Worm (Caenorhabditis elegans) whole organism, L4 larva: Measurements from ENCODE around the gene F20A1.6.

Experiments used
- F37D6.2 ChIP-seq: sonication (generic microtip); optimal IDR thresholded peaks from 2 replicates; lab custom pipeline; 2016; ENCODE audit warnings: mild to moderate bottlenecking, missing genetic modification characterization, missing compliant biosample characterization
- F44E2.7 ChIP-seq: fragments of 200-800 bp; sonication (Bioruptor generic); IDR thresholded peaks from 2 replicates; pipeline ENCODE4 v2.1.2; 2022; ENCODE audit warnings: missing genetic modification characterization, missing compliant biosample characterization
- R02D3.7 ChIP-seq: fragments of 150-350 bp; sonication (generic microtip); optimal IDR thresholded peaks from 3 replicates; lab custom pipeline; 2014; ENCODE audit warnings: missing biosample characterization, missing genetic modification characterization
- Y105C5A.15 ChIP-seq: fragments of 200-800 bp; sonication (Bioruptor generic); IDR thresholded peaks from 2 replicates; pipeline ENCODE4 v1.3.6; 2022; ENCODE audit warnings: missing genetic modification characterization, missing compliant biosample characterization
- Y75B8A.6 ChIP-seq: fragments of 200-800 bp; sonication (Bioruptor generic); IDR thresholded peaks from 2 replicates; pipeline ENCODE4 v1.3.6; 2022; ENCODE audit warnings: missing genetic modification reagents, missing genetic modification characterization, missing compliant biosample characterization
- arid-1 ChIP-seq: fragments of 200-800 bp; sonication (Bioruptor generic); conservative IDR thresholded peaks from 2 replicates; pipeline ENCODE4 v1.3.6; 2022; ENCODE audit warnings: missing genetic modification reagents, missing genetic modification characterization, missing compliant biosample characterization
- ceh-20 ChIP-seq: fragments of 200-800 bp; sonication (Bioruptor generic); IDR thresholded peaks from 2 replicates; pipeline ENCODE4 v1.3.6; 2022; ENCODE audit warnings: missing genetic modification reagents, missing genetic modification characterization, missing compliant biosample characterization
- ceh-62 ChIP-seq: sonication (generic microtip); optimal IDR thresholded peaks from 2 replicates; lab custom pipeline; 2017; ENCODE audit warnings: missing biosample characterization, missing genetic modification characterization
- ctbp-1 ChIP-seq: fragments of 200-800 bp; sonication (Bioruptor generic); IDR thresholded peaks from 2 replicates; pipeline ENCODE4 v1.3.6; 2022; ENCODE audit warnings: missing genetic modification reagents, missing genetic modification characterization, missing compliant biosample characterization
- daf-12 ChIP-seq: fragments of 150-350 bp; optimal IDR thresholded peaks from 2 replicates; lab custom pipeline; 2014; ENCODE audit warnings: missing biosample characterization, missing genetic modification reagents, missing genetic modification characterization
- daf-16 ChIP-seq, 3 experiments: sonication (generic microtip); optimal IDR thresholded peaks; 2 replicates each; lab custom pipeline; 2016 to 2017; ENCODE audit warnings: missing genetic modification characterization in 3 of 3, missing genetic modification reagents in 3 of 3, mild to moderate bottlenecking in 2 of 3, missing compliant biosample characterization in 2 of 3, missing biosample characterization in 1 of 3, moderate library complexity in 1 of 3
- dmd-6 ChIP-seq: fragments of 200-800 bp; sonication (Bioruptor generic); IDR thresholded peaks from 2 replicates; pipeline ENCODE4 v1.3.6; 2022; ENCODE audit warnings: missing genetic modification reagents, missing genetic modification characterization, missing compliant biosample characterization
- dmd-8 ChIP-seq: fragments of 200-800 bp; sonication (Bioruptor generic); IDR thresholded peaks from 2 replicates; pipeline ENCODE4 v1.3.6; 2022; ENCODE audit warnings: missing genetic modification characterization, missing compliant biosample characterization
- dmd-9 ChIP-seq: fragments of 200-800 bp; sonication (Bioruptor generic); IDR thresholded peaks from 2 replicates; pipeline ENCODE4 v1.3.6; 2022; ENCODE audit warnings: missing genetic modification reagents, missing genetic modification characterization, missing compliant biosample characterization
- dpl-1 ChIP-seq: fragments of 150-350 bp; optimal IDR thresholded peaks from 2 replicates; lab custom pipeline; 2014; ENCODE audit warnings: missing biosample characterization, missing genetic modification reagents, missing genetic modification characterization
- duxl-1 ChIP-seq: sonication (generic microtip); optimal IDR thresholded peaks from 2 replicates; lab custom pipeline; 2016; ENCODE audit warnings: mild to moderate bottlenecking, missing genetic modification characterization, moderate library complexity, missing compliant biosample characterization; ENCODE audit not compliant: poor library complexity
- dve-1 ChIP-seq: sonication (generic microtip); optimal IDR thresholded peaks from 2 replicates; lab custom pipeline; 2017; ENCODE audit warnings: antibody characterized with exemption, mild to moderate bottlenecking, missing genetic modification characterization, missing compliant biosample characterization; ENCODE audit not compliant: insufficient read depth
- fkh-10 ChIP-seq: fragments of 150-350 bp; optimal IDR thresholded peaks from 2 replicates; lab custom pipeline; 2014; ENCODE audit warnings: missing biosample characterization, missing genetic modification reagents, missing genetic modification characterization
- hlh-11 ChIP-seq: fragments of 200-800 bp; sonication (Bioruptor generic); optimal IDR thresholded peaks from 2 replicates; lab custom pipeline; 2018; ENCODE audit warnings: mild to moderate bottlenecking, missing genetic modification characterization, missing compliant biosample characterization
- lin-29 ChIP-seq: fragments of 200-800 bp; sonication (Bioruptor generic); IDR thresholded peaks from 2 replicates; pipeline ENCODE4 v1.3.6; 2022; ENCODE audit warnings: missing genetic modification reagents, missing genetic modification characterization, missing compliant biosample characterization
- lin-38 ChIP-seq: fragments of 200-800 bp; sonication (Bioruptor generic); IDR thresholded peaks from 2 replicates; pipeline ENCODE4 v1.3.6; 2022; ENCODE audit warnings: missing genetic modification reagents, missing genetic modification characterization, missing compliant biosample characterization
- lsy-2 ChIP-seq, 2 experiments: fragments of 150-350 bp in 1 of 2; sonication (generic microtip) in 1 of 2; optimal IDR thresholded peaks; 2 replicates each; lab custom pipeline; 2014 to 2017; ENCODE audit warnings: missing biosample characterization in 2 of 2, missing genetic modification characterization in 2 of 2
- madf-9 ChIP-seq: fragments of 200-800 bp; sonication (Bioruptor generic); conservative IDR thresholded peaks from 2 replicates; pipeline ENCODE4 v1.3.6; 2022; ENCODE audit warnings: missing genetic modification reagents, missing genetic modification characterization, missing compliant biosample characterization
- mdl-1 ChIP-seq, 2 experiments: fragments of 150-350 bp in 1 of 2; sonication (generic microtip) in 1 of 2; optimal IDR thresholded peaks; 2 replicates each; lab custom pipeline; 2014 to 2017; ENCODE audit warnings: missing biosample characterization in 2 of 2, missing genetic modification characterization in 2 of 2
- mep-1 ChIP-seq: fragments of 150-350 bp; sonication (generic microtip); optimal IDR thresholded peaks from 3 replicates; lab custom pipeline; 2014; ENCODE audit warnings: missing biosample characterization, missing genetic modification characterization
- mes-2 ChIP-seq: sonication (generic microtip); optimal IDR thresholded peaks from 2 replicates; lab custom pipeline; 2016; ENCODE audit warnings: missing genotype, mild to moderate bottlenecking, missing genetic modification characterization, missing compliant biosample characterization; ENCODE audit not compliant: poor library complexity, severe bottlenecking
- nhr-237 ChIP-seq: sonication (generic microtip); optimal IDR thresholded peaks from 2 replicates; lab custom pipeline; 2017; ENCODE audit warnings: missing biosample characterization, missing genetic modification characterization
- nhr-28 ChIP-seq: fragments of 150-350 bp; optimal IDR thresholded peaks from 2 replicates; lab custom pipeline; 2014; ENCODE audit warnings: missing biosample characterization, missing genetic modification characterization
- nhr-6 ChIP-seq: fragments of 150-350 bp; optimal IDR thresholded peaks from 2 replicates; lab custom pipeline; 2014; ENCODE audit warnings: missing biosample characterization, missing genetic modification characterization
- nhr-76 ChIP-seq: fragments of 150-350 bp; optimal IDR thresholded peaks from 2 replicates; lab custom pipeline; 2014; ENCODE audit warnings: missing biosample characterization, missing genetic modification characterization
- pha-4 ChIP-seq, 2 experiments: fragments of 150-350 bp in 1 of 2; fragments of 200-800 bp in 1 of 2; sonication (Bioruptor generic) in 1 of 2; IDR thresholded peaks in 1 of 2; optimal IDR thresholded peaks in 1 of 2; 2 replicates each; pipeline versions ENCODE4 v1.3.6 to Lab custom; 2014 to 2022; ENCODE audit warnings: missing genetic modification characterization in 2 of 2, missing genetic modification reagents in 2 of 2, missing biosample characterization in 1 of 2, missing compliant biosample characterization in 1 of 2
- php-3 ChIP-seq: fragments of 200-800 bp; sonication (Bioruptor generic); IDR thresholded peaks from 2 replicates; pipeline ENCODE4 v1.3.6; 2022; ENCODE audit warnings: missing genetic modification reagents, missing genetic modification characterization, missing compliant biosample characterization
- sdz-12 ChIP-seq: fragments of 200-800 bp; sonication (Bioruptor generic); optimal IDR thresholded peaks from 2 replicates; lab custom pipeline; 2018; ENCODE audit warnings: mild to moderate bottlenecking, missing genetic modification characterization, missing compliant biosample characterization
- snpc-1.2 ChIP-seq: fragments of 200-800 bp; sonication (Bioruptor generic); IDR thresholded peaks from 2 replicates; pipeline ENCODE4 v1.3.6; 2022; ENCODE audit warnings: missing genetic modification reagents, missing genetic modification characterization, missing compliant biosample characterization
- spr-3 ChIP-seq: fragments of 200-800 bp; sonication (Bioruptor generic); optimal IDR thresholded peaks from 2 replicates; lab custom pipeline; 2018; ENCODE audit warnings: mild to moderate bottlenecking, missing genetic modification characterization, missing compliant biosample characterization
- tra-1 ChIP-seq: fragments of 200-800 bp; sonication (Bioruptor generic); IDR thresholded peaks from 2 replicates; pipeline ENCODE4 v1.3.6; 2022; ENCODE audit warnings: missing genetic modification reagents, missing genetic modification characterization, missing compliant biosample characterization
- unc-130 ChIP-seq: sonication (generic microtip); optimal IDR thresholded peaks from 2 replicates; lab custom pipeline; 2016; ENCODE audit warnings: missing genetic modification reagents, missing genetic modification characterization, missing compliant biosample characterization
- unc-62 ChIP-seq, 3 experiments: fragments of 150-350 bp in 1 of 3; sonication (generic microtip); optimal IDR thresholded peaks in 2 of 3; peaks in 1 of 3; 1 replicate in 1 of 3; 2 replicates in 2 of 3; lab custom pipeline; 2014 to 2017; ENCODE audit warnings: missing biosample characterization in 3 of 3, missing genetic modification characterization in 3 of 3, missing genetic modification reagents in 3 of 3, missing genotype in 1 of 3
- zag-1 ChIP-seq: fragments of 150-350 bp; optimal IDR thresholded peaks from 2 replicates; lab custom pipeline; 2014; ENCODE audit warnings: missing biosample characterization, missing genetic modification characterization
- zip-11 ChIP-seq: fragments of 200-800 bp; sonication (Bioruptor generic); IDR thresholded peaks from 2 replicates; pipeline ENCODE4 v1.3.6; 2022; ENCODE audit warnings: missing genetic modification characterization, missing compliant biosample characterization

F20A1.6 gene

DNA sequence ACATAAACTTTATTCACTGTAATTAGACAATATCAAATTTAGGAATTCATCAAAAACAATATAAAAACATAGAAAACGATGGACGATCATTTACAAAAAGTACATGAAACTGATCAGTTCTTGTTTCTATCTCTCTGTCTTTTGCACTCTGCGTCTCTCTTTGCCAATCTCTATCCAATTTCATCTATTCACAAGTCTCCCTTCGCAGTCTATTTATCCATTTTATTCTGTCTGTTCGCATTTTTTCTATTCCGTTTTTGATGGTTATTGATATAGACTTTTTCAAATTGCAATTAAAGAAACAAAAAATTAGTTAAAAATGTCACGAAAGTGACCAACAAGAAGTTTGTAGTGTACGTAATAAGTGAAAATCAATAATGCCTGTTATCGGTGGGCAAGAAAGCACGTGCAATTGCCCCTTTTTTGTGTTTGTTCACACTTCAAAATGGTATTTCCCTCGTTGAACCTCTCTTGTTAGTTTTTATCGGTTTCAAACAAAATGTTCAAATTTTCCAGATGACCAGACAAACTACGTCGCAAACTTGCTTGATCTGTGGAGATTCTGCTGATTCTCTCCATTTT, 28.6 kb downstream of the F20A1.6 start, which contains the start of gene nhr-42 (continued):
- TF ChIP-seq dmd-6 (GFP tag; lab: Robert Waterston, UW): peak; percentile 54
- TF ChIP-seq mes-2 (tag; lab: Kevin White, UChicago): no peak
- TF ChIP-seq ceh-62 (tag; lab: Kevin White, UChicago): no peak
- TF ChIP-seq unc-130 (GFP tag; lab: Kevin White, UChicago): no peak
- TF ChIP-seq nhr-76 (tag; lab: Kevin White, UChicago): no peak
- peak in 1 of 2 experiments; percentile 20 for TF ChIP-seq lsy-2 (tag; optimal IDR thresholded peaks at IDR 0.05; lab: Kevin White, UChicago)
- TF ChIP-seq dve-1: peak; percentile 19
- TF ChIP-seq spr-3: no peak
- no peak for TF ChIP-seq Y105C5A.15 (GFP tag; lab: Robert Waterston, UW)
- peak in 1 of 2 experiments; percentile 83 for TF ChIP-seq mdl-1 (tag; optimal IDR thresholded peaks at IDR 0.05; lab: Kevin White, UChicago)

DNA sequence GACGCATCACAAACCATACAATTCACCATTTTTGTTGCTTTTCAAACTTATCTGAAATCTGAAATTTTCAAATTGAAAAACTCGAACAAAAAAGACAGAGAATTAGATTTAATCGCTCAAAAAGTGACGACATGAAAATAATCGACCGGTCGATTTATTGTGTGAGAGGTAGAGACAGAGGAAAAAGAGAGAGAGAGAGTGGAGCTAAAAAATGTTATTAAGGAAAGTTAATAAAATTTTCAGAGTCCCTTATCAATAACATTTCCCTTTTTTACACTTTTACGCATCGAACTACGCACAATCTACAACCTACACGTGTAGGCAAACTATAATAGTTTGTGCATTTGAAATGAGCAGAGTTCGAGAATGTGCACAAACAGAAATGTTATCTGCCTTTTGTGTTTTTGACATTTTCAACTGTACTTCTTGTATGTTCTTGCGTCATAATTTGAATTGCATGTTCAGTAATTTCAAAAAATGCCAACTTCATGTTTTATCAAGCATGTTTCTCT, 29.9 kb downstream of the F20A1.6 start, which contains the start of gene nhr-107:
TSS of gene nhr-107 (minus strand) at position 51 of the 512 bp plus-strand sequence.
- TF ChIP-seq fkh-10 (GFP tag; lab: Kevin White, UChicago): no peak
- no peak for TF ChIP-seq zag-1 (tag; lab: Kevin White, UChicago)
- no peak for TF ChIP-seq unc-62 (GFP tag; optimal IDR thresholded peaks at IDR 0.05 in 1 of 2; lab: Kevin White, UChicago)
- TF ChIP-seq unc-62 (tag; optimal IDR thresholded peaks at IDR 0.05; lab: Kevin White, UChicago): no peak
- TF ChIP-seq Y75B8A.6 (GFP tag; lab: Robert Waterston, UW): no peak
- TF ChIP-seq lin-29 (GFP tag; lab: Robert Waterston, UW): no peak
- no peak for TF ChIP-seq nhr-6 (tag; lab: Kevin White, UChicago)
- TF ChIP-seq lin-38 (GFP tag; lab: Robert Waterston, UW): no peak
- no peak for TF ChIP-seq arid-1
- no peak for TF ChIP-seq tra-1 (GFP tag; lab: Robert Waterston, UW)
- no peak for TF ChIP-seq F37D6.2
- no peak for TF ChIP-seq mes-2 (tag; lab: Kevin White, UChicago)
- no peak for TF ChIP-seq nhr-237 (tag; lab: Kevin White, UChicago)
- peak; percentile 18; the same call in 1 of the 2 replicates for TF ChIP-seq php-3 (GFP tag; lab: Robert Waterston, UW)
- no peak for TF ChIP-seq ceh-20 (GFP tag; lab: Robert Waterston, UW)
- TF ChIP-seq dmd-8 (GFP tag; lab: Robert Waterston, UW): no peak
- no peak for TF ChIP-seq R02D3.7 (tag; lab: Kevin White, UChicago)
- TF ChIP-seq daf-16 (GFP tag; optimal IDR thresholded peaks at IDR 0.05; lab: Kevin White, UChicago): no peak
- TF ChIP-seq daf-16 (tag; optimal IDR thresholded peaks at IDR 0.05; lab: Kevin White, UChicago): peak; percentile 78
- TF ChIP-seq lsy-2 (tag; optimal IDR thresholded peaks at IDR 0.05; lab: Kevin White, UChicago): peak in 1 of 2 experiments; percentile 19
- TF ChIP-seq hlh-11 (tag; lab: Kevin White, UChicago): no peak
- no peak for TF ChIP-seq zip-11 (GFP tag; lab: Robert Waterston, UW)
- TF ChIP-seq sdz-12 (GFP tag; lab: Kevin White, UChicago): no peak
- TF ChIP-seq dmd-9: no peak
- no peak for TF ChIP-seq ctbp-1
- TF ChIP-seq dpl-1 (GFP tag; lab: Kevin White, UChicago): no peak
- peak; percentile 24 for TF ChIP-seq dve-1
- no peak for TF ChIP-seq F44E2.7 (GFP tag; lab: Robert Waterston, UW)
- TF ChIP-seq mep-1 (tag; lab: Kevin White, UChicago): no peak
- TF ChIP-seq daf-12 (tag; lab: Kevin White, UChicago): no peak
- no peak for TF ChIP-seq madf-9 (GFP tag; lab: Robert Waterston, UW)
- TF ChIP-seq duxl-1: no peak
- TF ChIP-seq nhr-28 (tag; lab: Kevin White, UChicago): peak; percentile 96
- TF ChIP-seq snpc-1.2 (GFP tag; lab: Robert Waterston, UW): no peak
- no peak for TF ChIP-seq pha-4 (GFP tag; IDR thresholded peaks at IDR 0.05; lab: Robert Waterston, UW)
- no peak for TF ChIP-seq pha-4 (tag; optimal IDR thresholded peaks at IDR 0.05; lab: Kevin White, UChicago)
- peak; percentile 13 for TF ChIP-seq dmd-6 (GFP tag; lab: Robert Waterston, UW)
- TF ChIP-seq, all 104 proteins: peak for 6
